Fruit fly (Drosophila melanogaster): ENCODE data around the gene PIG-P.

PIG-P gene

DNA sequence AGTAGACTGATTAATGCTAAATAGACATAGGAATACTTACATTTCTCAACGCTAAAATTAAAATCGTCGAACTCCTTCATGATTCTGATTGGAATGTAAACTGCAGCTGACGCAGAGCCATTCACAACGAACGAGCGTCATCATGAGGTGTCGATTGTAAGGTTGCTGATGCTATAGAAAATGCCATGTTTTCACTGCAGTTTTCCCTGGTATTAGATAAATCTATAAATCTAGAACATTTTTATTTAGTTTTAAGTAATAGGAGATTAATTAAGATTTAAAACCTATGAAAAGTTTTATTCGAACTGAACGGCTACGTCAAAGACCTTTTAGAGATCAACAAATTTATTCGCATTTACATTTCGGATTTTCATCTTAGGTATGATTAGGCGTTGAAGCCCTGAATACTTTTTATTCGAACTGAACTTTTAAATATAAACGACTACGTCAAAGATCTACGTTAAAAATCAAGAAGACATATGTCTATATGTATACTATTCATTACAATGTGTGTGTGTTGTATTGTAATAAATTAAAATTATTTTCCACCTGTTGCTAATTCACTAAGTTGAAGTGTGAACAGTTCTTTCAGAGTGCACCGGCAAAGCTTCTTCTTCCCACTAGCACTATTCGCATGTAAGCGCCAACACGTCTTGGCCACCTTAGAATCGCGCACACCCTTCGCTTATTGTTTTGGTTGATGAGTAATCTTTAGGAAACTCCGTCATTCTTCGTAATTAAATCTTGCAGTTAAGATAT is 5.7 kb downstream of the PIG-P start, which contains the start of the genes Exo84 and Vps2 (continued):
- TF ChIP-seq CG10366 (GFP tag; IDR thresholded peaks at IDR 0.05) (no peak), CG6791 (GFP tag; IDR thresholded peaks at IDR 0.05; ENCODE audit: partially characterized antibody) (no peak), gsb (GFP tag; IDR thresholded peaks at IDR 0.05) (no peak), CG15514 (GFP tag; optimal IDR thresholded peaks at IDR 0.05) (no peak), dimm (GFP tag; IDR thresholded peaks at IDR 0.05) (no peak), Gug (GFP tag; IDR thresholded peaks at IDR 0.05) (peak; percentile 34; the same call in 1 of the 4 replicates), pnt (GFP tag; optimal IDR thresholded peaks at IDR 0.05) (peak; percentile 53), CG17359 (tag; optimal IDR thresholded peaks at IDR 0.05) (no peak), btn (GFP tag; optimal IDR thresholded peaks at IDR 0.05) (no peak), org-1 (GFP tag; optimal IDR thresholded peaks at IDR 0.05) (no peak), ranshi (GFP tag; IDR thresholded peaks at IDR 0.05) (0 out of 2 replicates have a peak, but pooled peaks have one; percentile 36), hbn (GFP tag; IDR thresholded peaks at IDR 0.05; ENCODE audit: partially characterized antibody) (no peak), Deaf1 (tag; optimal IDR thresholded peaks at IDR 0.05) (no peak), Oli (tag; optimal IDR thresholded peaks at IDR 0.05) (peak; percentile 58), CG4617 (GFP tag; optimal IDR thresholded peaks at IDR 0.05; ENCODE audit: borderline replicate concordance) (no peak), Sry-β (GFP tag; optimal IDR thresholded peaks at IDR 0.05) (no peak), trh (GFP tag; optimal IDR thresholded peaks at IDR 0.05) (no peak), nom (GFP tag; optimal IDR thresholded peaks at IDR 0.05) (no peak), Awh (GFP tag; IDR thresholded peaks at IDR 0.05) (no peak), CG11093 (GFP tag; IDR thresholded peaks at IDR 0.05) (no peak), Nf-YB (GFP tag; optimal IDR thresholded peaks at IDR 0.05) (no peak), Hmr (GFP tag; optimal IDR thresholded peaks at IDR 0.05) (no peak), HmgZ (tag; optimal IDR thresholded peaks at IDR 0.05) (no peak), kni (GFP tag; optimal IDR thresholded peaks at IDR 0.05) (no peak), ase (GFP tag; IDR thresholded peaks at IDR 0.05) (no peak), HLHmδ (GFP tag; optimal IDR thresholded peaks at IDR 0.05) (no peak), nerfin-2 (GFP tag; IDR thresholded peaks at IDR 0.05; ENCODE audit: partially characterized antibody) (no peak), cg (GFP tag; optimal IDR thresholded peaks at IDR 0.05) (no peak), CG11456 (GFP tag; IDR thresholded peaks at IDR 0.05) (peak; percentile 16; the same call in 1 of the 3 replicates), dmrt11E (tag; optimal IDR thresholded peaks at IDR 0.05) (peak; percentile 43), sens (GFP tag) (peak; percentile 81), grn (GFP tag; optimal IDR thresholded peaks at IDR 0.05) (no peak), CG18476 (GFP tag; optimal IDR thresholded peaks at IDR 0.05) (no peak), CG14667 (GFP tag; IDR thresholded peaks at IDR 0.05) (peak; percentile 50; the same call in 1 of the 2 replicates), CkIIα-i1 (GFP tag; IDR thresholded peaks at IDR 0.05) (no peak), CG12219 (GFP tag; optimal IDR thresholded peaks at IDR 0.05) (no peak), chn (GFP tag; optimal IDR thresholded peaks at IDR 0.05) (peak; percentile 4), CoRest (tag; optimal IDR thresholded peaks at IDR 0.05) (peak; percentile 81), Dip3 (GFP tag; optimal IDR thresholded peaks at IDR 0.05) (peak; percentile 16), CG10147 (GFP tag; optimal IDR thresholded peaks at IDR 0.05) (no peak), CG4730 (GFP tag; IDR thresholded peaks at IDR 0.05) (no peak), tio (GFP tag; optimal IDR thresholded peaks at IDR 0.05) (no peak), Nf-YC (tag; optimal IDR thresholded peaks at IDR 0.05) (peak; percentile 56), pzg (GFP tag; optimal IDR thresholded peaks at IDR 0.05) (peak; percentile 38), crp (GFP tag; optimal IDR thresholded peaks at IDR 0.05) (peak in 1 of 2 experiments; percentile 79), slbo (GFP tag; IDR thresholded peaks at IDR 0.05) (peak; percentile 56), ssp (GFP tag; IDR thresholded peaks at IDR 0.05) (peak; percentile 86), CG9797 (GFP tag; optimal IDR thresholded peaks at IDR 0.05) (peak; percentile 4), BEAF-32 (GFP tag; optimal IDR thresholded peaks at IDR 0.05) (peak; percentile 17)

All from whole organism, embryonic.